ENCODE assay signal across 1 fruit fly cellular context in the genomic region with DNA sequence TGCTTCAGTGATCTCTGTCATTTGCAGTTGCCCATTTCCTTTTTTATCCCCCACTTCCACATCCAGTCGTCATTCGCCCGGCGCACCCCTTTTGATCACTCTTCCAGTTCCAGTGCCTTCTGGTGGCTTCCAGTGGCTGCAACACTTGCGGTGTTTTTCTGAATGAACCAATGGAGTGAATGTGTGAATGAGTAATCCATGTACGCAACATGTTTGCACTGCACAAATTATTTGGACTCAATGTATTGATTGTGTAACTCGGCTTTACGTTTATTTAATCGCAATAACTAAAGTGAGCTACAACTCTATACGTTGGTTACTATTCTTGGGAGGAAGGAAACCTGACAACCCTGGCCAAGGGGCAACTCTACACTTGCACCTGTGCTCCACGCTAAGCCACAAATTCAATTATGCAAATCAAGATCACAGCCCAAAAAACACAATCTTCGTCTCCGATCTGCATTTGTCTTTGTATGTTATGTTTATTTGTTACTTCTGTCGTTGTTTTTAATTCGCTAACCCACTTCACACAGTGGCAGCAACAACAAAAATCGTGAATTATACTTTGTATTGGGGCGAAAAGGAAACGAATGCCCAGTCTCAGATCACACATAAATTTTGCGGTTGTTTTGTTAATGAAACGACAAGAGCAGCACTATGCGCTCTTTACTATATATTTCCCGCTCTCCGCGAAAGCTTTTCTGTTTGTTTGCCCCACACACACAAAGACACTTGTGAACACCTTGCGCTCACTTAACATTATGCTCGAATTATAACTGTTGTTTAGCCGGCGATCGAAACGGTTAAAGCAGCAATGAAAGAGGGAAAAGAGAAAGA.
A peak's percentile ranks its signal among the peaks of the same experiment; 100 is the strongest.
TF ChIP-seq lines count a peak whose summit lies in the region.

No protein-coding gene starts in this region.

TF ChIP-seq in whole organism, embryonic, 481 proteins besides CTCF, POLR2A, EP300 and RAD21 (continued from another document):
- TF ChIP-seq Nf-YB (GFP tag; optimal IDR thresholded peaks at IDR 0.05; lab: Kevin White, UChicago) (no peak), kni (GFP tag; optimal IDR thresholded peaks at IDR 0.05; lab: Kevin White, UChicago) (peak; percentile 59), crol (GFP tag; IDR thresholded peaks at IDR 0.05; lab: Robert Waterston, UW) (0 out of 2 replicates have a peak, but pooled peaks have one; percentile 20), chinmo (GFP tag; IDR thresholded peaks at IDR 0.05; lab: Robert Waterston, UW; ENCODE audit: partially characterized antibody) (0 out of 4 replicates have a peak, but pooled peaks have one; percentile 54), Eip74EF (GFP tag; optimal IDR thresholded peaks at IDR 0.05; lab: Kevin White, UChicago) (peak in 1 of 2 experiments; percentile 20), CG17385 (GFP tag; optimal IDR thresholded peaks at IDR 0.05; lab: Kevin White, UChicago) (no peak), Myb (GFP tag; optimal IDR thresholded peaks at IDR 0.05; lab: Kevin White, UChicago) (no peak), Trl (optimal IDR thresholded peaks at IDR 0.05; lab: Kevin White, UChicago) (peak; percentile 44 to 84), Trl (GFP tag; optimal IDR thresholded peaks at IDR 0.05; lab: Kevin White, UChicago) (no peak), CG42726 (GFP tag; IDR thresholded peaks at IDR 0.05; lab: Robert Waterston, UW; ENCODE audit: partially characterized antibody) (no peak), ken (GFP tag; IDR thresholded peaks at IDR 0.05; lab: Robert Waterston, UW) (0 out of 3 replicates have a peak, but pooled peaks have one; percentile 18), Nf-YA (GFP tag; IDR thresholded peaks at IDR 0.05; lab: Robert Waterston, UW) (no peak), CG8089 (GFP tag; optimal IDR thresholded peaks at IDR 0.05; lab: Kevin White, UChicago) (no peak), Xbp1 (GFP tag; optimal IDR thresholded peaks at IDR 0.05; lab: Kevin White, UChicago) (no peak), CG6272 (GFP tag; IDR thresholded peaks at IDR 0.05; lab: Robert Waterston, UW) (no peak), Pdp1 (GFP tag; optimal IDR thresholded peaks at IDR 0.05; lab: Kevin White, UChicago) (peak in 1 of 2 experiments; percentile 53), CG14710 (tag; optimal IDR thresholded peaks at IDR 0.05; lab: Kevin White, UChicago) (no peak), C15 (GFP tag; IDR thresholded peaks at IDR 0.05; lab: Robert Waterston, UW) (no peak), exex (tag; optimal IDR thresholded peaks at IDR 0.05; lab: Kevin White, UChicago) (no peak), sd (tag; optimal IDR thresholded peaks at IDR 0.05; lab: Kevin White, UChicago) (peak; percentile 7), CG30431 (GFP tag; optimal IDR thresholded peaks at IDR 0.05; lab: Kevin White, UChicago) (no peak), Adf1 (GFP tag; IDR thresholded peaks at IDR 0.05; lab: Robert Waterston, UW) (no peak), fd102C (GFP tag; optimal IDR thresholded peaks at IDR 0.05; lab: Kevin White, UChicago) (no peak), CG10959 (GFP tag; IDR thresholded peaks at IDR 0.05; lab: Robert Waterston, UW) (no peak), Dref (GFP tag; IDR thresholded peaks at IDR 0.05; lab: Robert Waterston, UW) (no peak), CG3281 (GFP tag; optimal IDR thresholded peaks at IDR 0.05; lab: Kevin White, UChicago) (no peak), CG4404 (GFP tag; IDR thresholded peaks at IDR 0.05; lab: Robert Waterston, UW) (0 out of 2 replicates have a peak, but pooled peaks have one; percentile 10), sens (GFP tag; lab: Kevin White, UChicago) (peak; percentile 63), CG3726 (GFP tag; IDR thresholded peaks at IDR 0.05; lab: Robert Waterston, UW) (no peak), Deaf1 (tag; optimal IDR thresholded peaks at IDR 0.05; lab: Kevin White, UChicago) (peak; percentile 35), CG13296 (GFP tag; optimal IDR thresholded peaks at IDR 0.05; lab: Kevin White, UChicago) (no peak), psq (GFP tag; optimal IDR thresholded peaks at IDR 0.05; lab: Kevin White, UChicago) (no peak), CG18262 (tag; optimal IDR thresholded peaks at IDR 0.05; lab: Kevin White, UChicago) (no peak), vvl (GFP tag; IDR thresholded peaks at IDR 0.05; lab: Robert Waterston, UW) (0 out of 2 replicates have a peak, but pooled peaks have one; percentile 18), cg (GFP tag; optimal IDR thresholded peaks at IDR 0.05; lab: Kevin White, UChicago) (peak; percentile 64), esg (GFP tag; conservative IDR thresholded peaks at IDR 0.05; lab: Robert Waterston, UW) (no peak), bab2 (GFP tag; optimal IDR thresholded peaks at IDR 0.05; lab: Kevin White, UChicago) (no peak), CG8765 (GFP tag; IDR thresholded peaks at IDR 0.05; lab: Robert Waterston, UW) (no peak), CG2712 (tag; optimal IDR thresholded peaks at IDR 0.05; lab: Kevin White, UChicago) (no peak), Dll (GFP tag; IDR thresholded peaks at IDR 0.05; lab: Robert Waterston, UW; ENCODE audit: partially characterized antibody) (no peak), Med (GFP tag; lab: Kevin White, UChicago) (peak; percentile 22), CG9797 (GFP tag; optimal IDR thresholded peaks at IDR 0.05; lab: Kevin White, UChicago) (no peak), bsh (GFP tag; optimal IDR thresholded peaks at IDR 0.05; lab: Kevin White, UChicago) (no peak), vfl (GFP tag; optimal IDR thresholded peaks at IDR 0.05; lab: Kevin White, UChicago) (no peak), D19B (GFP tag; optimal IDR thresholded peaks at IDR 0.05; lab: Kevin White, UChicago) (no peak), mirr (GFP tag; optimal IDR thresholded peaks at IDR 0.05; lab: Kevin White, UChicago) (peak; percentile 31)
